Worm (Caenorhabditis elegans) whole organism, L2 larva: ENCODE results near the gene T04F3.3.

Experiments used
- R02D3.7 ChIP-seq: fragments of 150-350 bp; optimal IDR thresholded peaks from 2 replicates; lab custom pipeline; 2014; ENCODE audit warnings: missing biosample characterization, missing genetic modification characterization
- ZK546.5 ChIP-seq: sonication (generic microtip); optimal IDR thresholded peaks from 2 replicates; lab custom pipeline; 2017; ENCODE audit warnings: missing biosample characterization, missing genetic modification characterization
- fos-1 ChIP-seq: fragments of 150-350 bp; optimal IDR thresholded peaks from 2 replicates; lab custom pipeline; 2014; ENCODE audit warnings: missing biosample characterization, missing genetic modification characterization
- lin-39 ChIP-seq: fragments of 150-350 bp; optimal IDR thresholded peaks from 2 replicates; lab custom pipeline; 2014; ENCODE audit warnings: missing biosample characterization, missing genetic modification reagents, missing genetic modification characterization
- nhr-10 ChIP-seq: sonication (generic microtip); optimal IDR thresholded peaks from 2 replicates; lab custom pipeline; 2017; ENCODE audit warnings: missing biosample characterization, missing genetic modification characterization
- nhr-6 ChIP-seq: fragments of 150-350 bp; optimal IDR thresholded peaks from 2 replicates; lab custom pipeline; 2014; ENCODE audit warnings: missing biosample characterization, missing genetic modification characterization
- nhr-77 ChIP-seq: fragments of 150-350 bp; optimal IDR thresholded peaks from 2 replicates; lab custom pipeline; 2014; ENCODE audit warnings: missing biosample characterization, missing genetic modification characterization
- skn-1 ChIP-seq: sonication (generic microtip); optimal IDR thresholded peaks from 2 replicates; lab custom pipeline; 2017; ENCODE audit warnings: missing biosample characterization, missing genetic modification characterization
- unc-39 ChIP-seq: fragments of 150-350 bp; optimal IDR thresholded peaks from 2 replicates; lab custom pipeline; 2014; ENCODE audit warnings: missing biosample characterization, missing genetic modification characterization

DNA sequence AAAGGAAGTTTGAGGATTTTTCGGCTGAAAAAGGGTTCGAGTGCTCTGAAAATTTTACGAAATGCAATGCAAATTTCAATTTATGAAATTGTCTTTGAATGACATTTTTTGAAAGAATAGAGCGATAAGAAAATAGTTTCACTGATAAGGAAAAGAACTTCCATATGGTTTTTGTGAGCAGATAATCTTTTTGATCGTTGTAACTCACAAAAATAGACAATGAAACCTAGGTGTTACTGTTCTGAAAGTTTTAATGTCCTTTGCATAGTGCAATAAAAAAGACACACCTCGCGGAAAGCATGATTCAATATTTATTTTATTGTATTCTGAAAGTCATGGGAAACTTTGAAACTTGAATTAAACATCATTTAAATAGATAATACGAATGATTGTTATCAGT is 41.8 kb upstream of the T04F3.3 start:
- peak; percentile 36 for TF ChIP-seq fos-1 (tag; lab: Kevin White, UChicago)
- no peak for TF ChIP-seq unc-39 (tag; lab: Kevin White, UChicago)
- TF ChIP-seq lin-39 (tag; lab: Kevin White, UChicago), result no peak
- TF ChIP-seq nhr-77 (tag; lab: Kevin White, UChicago), result no peak
- no peak for TF ChIP-seq nhr-6 (tag; lab: Kevin White, UChicago)
- TF ChIP-seq R02D3.7 (tag; lab: Kevin White, UChicago), result no peak
- TF ChIP-seq ZK546.5 (tag; lab: Kevin White, UChicago), result no peak
- no peak for TF ChIP-seq nhr-10 (tag; lab: Kevin White, UChicago)
- no peak for TF ChIP-seq skn-1 (tag; lab: Kevin White, UChicago)
